Worm (Caenorhabditis elegans): ENCODE results near the gene ztf-17.

DNA sequence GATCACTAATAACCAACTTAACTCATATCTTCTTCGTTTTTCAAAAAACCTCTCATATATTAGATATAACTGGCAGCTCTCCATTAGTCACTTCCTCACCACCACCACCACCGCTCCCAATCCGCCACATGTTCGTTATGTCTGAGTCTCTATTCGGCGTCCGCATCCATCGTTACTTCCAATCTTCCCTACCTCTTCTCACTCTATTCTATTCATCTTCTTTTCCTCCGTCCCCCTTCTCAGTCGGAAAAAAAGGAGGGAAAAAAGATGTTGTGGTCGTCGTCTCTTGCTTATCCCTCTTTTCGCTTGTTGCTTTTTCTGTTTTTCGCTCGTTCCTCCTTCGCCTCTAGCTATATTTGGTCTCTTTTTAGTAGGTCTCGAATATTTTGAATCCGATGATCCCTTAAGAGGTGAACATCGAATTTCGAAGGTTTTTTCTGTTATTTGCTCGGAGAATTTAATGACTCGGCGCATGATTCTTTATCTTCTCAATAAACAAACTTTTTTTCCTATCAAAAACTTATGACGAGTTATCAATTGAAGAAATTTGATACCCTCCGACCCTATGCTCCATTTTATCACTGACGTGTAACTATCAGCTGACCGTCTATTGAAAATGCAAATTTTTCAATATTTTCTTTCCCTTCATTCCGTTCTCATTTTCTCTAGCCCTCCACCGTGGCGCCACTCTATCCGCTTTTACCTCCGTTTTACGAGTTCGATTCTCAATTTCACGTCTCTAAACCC lies 22.1 kb upstream of the ztf-17 start:
- TF ChIP-seq ama-1 (optimal IDR thresholded peaks at IDR 0.05) (no peak), B0310.2 (tag; optimal IDR thresholded peaks at IDR 0.05) (no peak), tbx-37 (GFP tag; conservative IDR thresholded peaks at IDR 0.05) (no peak), F13C5.2 (tag; optimal IDR thresholded peaks at IDR 0.05) (no peak), hmg-4 (GFP tag; optimal IDR thresholded peaks at IDR 0.05) (no peak), flt-1 (GFP tag; IDR thresholded peaks at IDR 0.05) (no peak)
